Worm (Caenorhabditis elegans) whole organism, mixed stage, embryonic: ENCODE results near the gene F46H5.11.

Experiments
- bed-3 ChIP-seq: fragments of 200-800 bp; sonication (Bioruptor generic); optimal IDR thresholded peaks from 3 replicates; lab custom pipeline; 2018; ENCODE audit warnings: mild to moderate bottlenecking, missing genetic modification characterization, moderate library complexity, missing compliant biosample characterization
- ztf-11 ChIP-seq: fragments of 150-350 bp; optimal IDR thresholded peaks from 2 replicates; lab custom pipeline; 2014; ENCODE audit warnings: missing biosample characterization, missing genetic modification characterization

ce11 chrX:7303115-7303514 is 31.2 kb upstream of the F46H5.11 start:
- TF ChIP-seq ztf-11 (tag; lab: Kevin White, UChicago) (no peak), bed-3 (GFP tag; lab: Kevin White, UChicago) (no peak)
